Worm (Caenorhabditis elegans) whole organism, late embryonic: ENCODE results near the gene Y26G10.4.

Experiments used
- C08G9.2 ChIP-seq: sonication (generic microtip); optimal IDR thresholded peaks from 2 replicates; lab custom pipeline; 2016; ENCODE audit warnings: mild to moderate bottlenecking, missing genetic modification characterization, moderate library complexity, missing compliant biosample characterization
- F13H6.1 ChIP-seq: sonication (generic microtip); optimal IDR thresholded peaks from 2 replicates; lab custom pipeline; 2016; ENCODE audit warnings: missing genetic modification characterization, missing compliant biosample characterization
- K09A11.1 ChIP-seq: sonication (generic microtip); optimal IDR thresholded peaks from 2 replicates; lab custom pipeline; 2017; ENCODE audit warnings: antibody characterized with exemption, mild to moderate bottlenecking, missing genetic modification characterization, missing compliant biosample characterization; ENCODE audit not compliant: insufficient read depth
- Y22D7AL.16 ChIP-seq: sonication (generic microtip); optimal IDR thresholded peaks from 2 replicates; lab custom pipeline; 2016; ENCODE audit warnings: missing genetic modification characterization, missing compliant biosample characterization
- ceh-19 ChIP-seq: fragments of 200-800 bp; sonication (Bioruptor generic); optimal IDR thresholded peaks from 2 replicates; lab custom pipeline; 2018; ENCODE audit warnings: mild to moderate bottlenecking, missing genetic modification characterization, missing compliant biosample characterization
- ceh-2 ChIP-seq: sonication (generic microtip); optimal IDR thresholded peaks from 2 replicates; lab custom pipeline; 2016; ENCODE audit warnings: missing genotype, missing genetic modification characterization, missing compliant biosample characterization
- ceh-24 ChIP-seq: sonication (generic microtip); optimal IDR thresholded peaks from 2 replicates; lab custom pipeline; 2016; ENCODE audit warnings: mild to moderate bottlenecking, missing genetic modification characterization, missing compliant biosample characterization
- ceh-30 ChIP-seq: fragments of 150-350 bp; optimal IDR thresholded peaks from 2 replicates; lab custom pipeline; 2014; ENCODE audit warnings: missing biosample characterization, missing genetic modification characterization
- ceh-34 ChIP-seq: sonication (generic microtip); optimal IDR thresholded peaks from 2 replicates; lab custom pipeline; 2016; ENCODE audit warnings: mild to moderate bottlenecking, missing genetic modification characterization, missing compliant biosample characterization
- ceh-45 ChIP-seq: fragments of 200-800 bp; sonication (Bioruptor generic); IDR thresholded peaks from 2 replicates; pipeline ENCODE4 v1.3.6; 2022; ENCODE audit warnings: missing genetic modification reagents, missing genetic modification characterization, missing compliant biosample characterization
- ceh-9 ChIP-seq: sonication (generic microtip); optimal IDR thresholded peaks from 2 replicates; lab custom pipeline; 2016; ENCODE audit warnings: mild to moderate bottlenecking, missing genetic modification characterization, inconsistent platforms, missing compliant biosample characterization
- dmd-4 ChIP-seq: sonication (generic microtip); optimal IDR thresholded peaks from 2 replicates; lab custom pipeline; 2016; ENCODE audit warnings: borderline replicate concordance, missing genetic modification characterization, missing compliant biosample characterization
- elt-2 ChIP-seq: sonication (generic microtip); optimal IDR thresholded peaks from 2 replicates; lab custom pipeline; 2016; ENCODE audit warnings: missing genetic modification reagents, missing genetic modification characterization, missing compliant biosample characterization
- ets-4 ChIP-seq: sonication (generic microtip); optimal IDR thresholded peaks from 2 replicates; lab custom pipeline; 2016; ENCODE audit warnings: missing genetic modification characterization, missing compliant biosample characterization
- eyg-1 ChIP-seq: sonication (generic microtip); optimal IDR thresholded peaks from 2 replicates; lab custom pipeline; 2016; ENCODE audit warnings: missing genotype, missing genetic modification characterization, missing compliant biosample characterization
- fkh-10 ChIP-seq: fragments of 150-350 bp; optimal IDR thresholded peaks from 2 replicates; lab custom pipeline; 2014; ENCODE audit warnings: missing biosample characterization, missing genetic modification reagents, missing genetic modification characterization
- gmeb-2 ChIP-seq: sonication (generic microtip); optimal IDR thresholded peaks from 2 replicates; lab custom pipeline; 2016; ENCODE audit warnings: missing genetic modification characterization, inconsistent platforms, missing compliant biosample characterization
- hlh-15 ChIP-seq: sonication (generic microtip); optimal IDR thresholded peaks from 2 replicates; lab custom pipeline; 2016; ENCODE audit warnings: missing genetic modification characterization, missing compliant biosample characterization
- hlh-30 ChIP-seq: sonication (generic microtip); optimal IDR thresholded peaks from 2 replicates; lab custom pipeline; 2017; ENCODE audit warnings: antibody characterized with exemption, missing genetic modification characterization, missing compliant biosample characterization; ENCODE audit not compliant: insufficient read depth
- hlh-6 ChIP-seq: sonication (generic microtip); optimal IDR thresholded peaks from 2 replicates; lab custom pipeline; 2016; ENCODE audit warnings: missing genotype, missing genetic modification characterization, missing compliant biosample characterization
- mec-3 ChIP-seq: sonication (generic microtip); optimal IDR thresholded peaks from 2 replicates; lab custom pipeline; 2016; ENCODE audit warnings: borderline replicate concordance, missing genetic modification characterization, missing compliant biosample characterization
- odd-2 ChIP-seq: sonication (generic microtip); optimal IDR thresholded peaks from 2 replicates; lab custom pipeline; 2017; ENCODE audit warnings: antibody characterized with exemption, mild to moderate bottlenecking, missing genetic modification characterization, missing compliant biosample characterization
- pag-3 ChIP-seq: sonication (generic microtip); optimal IDR thresholded peaks from 2 replicates; lab custom pipeline; 2016; ENCODE audit warnings: missing compliant biosample characterization, missing genetic modification characterization, borderline replicate concordance
- pat-9 ChIP-seq: fragments of 200-800 bp; sonication (Bioruptor generic); optimal IDR thresholded peaks from 2 replicates; lab custom pipeline; 2018; ENCODE audit warnings: mild to moderate bottlenecking, missing genetic modification characterization, moderate library complexity, missing compliant biosample characterization
- pax-1 ChIP-seq: fragments of 150-350 bp; optimal IDR thresholded peaks from 2 replicates; lab custom pipeline; 2014; ENCODE audit warnings: missing biosample characterization, missing genetic modification characterization
- pqm-1 ChIP-seq: sonication (generic microtip); optimal IDR thresholded peaks from 2 replicates; lab custom pipeline; 2016; ENCODE audit warnings: missing genetic modification characterization, missing compliant biosample characterization
- ref-2 ChIP-seq: sonication (generic microtip); optimal IDR thresholded peaks from 2 replicates; lab custom pipeline; 2016; ENCODE audit warnings: missing genetic modification characterization, missing compliant biosample characterization
- rnt-1 ChIP-seq: sonication (generic microtip); optimal IDR thresholded peaks from 2 replicates; lab custom pipeline; 2016; ENCODE audit warnings: missing genetic modification characterization, missing compliant biosample characterization
- sdc-2 ChIP-seq: sonication (generic microtip); optimal IDR thresholded peaks from 2 replicates; lab custom pipeline; 2016; ENCODE audit warnings: missing genotype, missing genetic modification characterization, missing compliant biosample characterization
- sox-2 ChIP-seq: fragments of 200-800 bp; sonication (Bioruptor generic); IDR thresholded peaks from 2 replicates; pipeline ENCODE4 v1.3.6; 2022; ENCODE audit warnings: missing genetic modification reagents, missing genetic modification characterization, missing compliant biosample characterization
- syd-9 ChIP-seq: sonication (generic microtip); optimal IDR thresholded peaks from 2 replicates; lab custom pipeline; 2016; ENCODE audit warnings: mild to moderate bottlenecking, missing genetic modification characterization, moderate library complexity, missing compliant biosample characterization
- tbx-2 ChIP-seq: sonication (generic microtip); optimal IDR thresholded peaks from 2 replicates; lab custom pipeline; 2016; ENCODE audit warnings: missing genetic modification characterization, missing compliant biosample characterization
- tbx-7 ChIP-seq: sonication (generic microtip); optimal IDR thresholded peaks from 2 replicates; lab custom pipeline; 2016; ENCODE audit warnings: missing genotype, missing genetic modification characterization, missing compliant biosample characterization
- ttx-3 ChIP-seq: sonication (generic microtip); optimal IDR thresholded peaks from 2 replicates; lab custom pipeline; 2016; ENCODE audit warnings: missing genetic modification reagents, missing genetic modification characterization, missing compliant biosample characterization
- unc-55 ChIP-seq: sonication (generic microtip); optimal IDR thresholded peaks from 2 replicates; lab custom pipeline; 2017; ENCODE audit warnings: missing biosample characterization, missing genetic modification reagents, missing genetic modification characterization
- unc-86 ChIP-seq: sonication (generic microtip); optimal IDR thresholded peaks from 2 replicates; lab custom pipeline; 2016; ENCODE audit warnings: missing genetic modification characterization, missing compliant biosample characterization
- ztf-16 ChIP-seq: sonication (generic microtip); optimal IDR thresholded peaks from 2 replicates; lab custom pipeline; 2017; ENCODE audit warnings: missing genetic modification characterization, missing compliant biosample characterization

The Y26G10.4 gene

ce11 chrV:17694260-17694659, 4.7 kb downstream of the Y26G10.4 start:
- TF ChIP-seq elt-2 (tag; lab: Kevin White, UChicago) (peak; percentile 87), eyg-1 (tag; lab: Kevin White, UChicago) (no peak)
- TF ChIP-seq, all 69 proteins: peak for 1

- no peak for TF ChIP-seq ceh-34 (tag; lab: Kevin White, UChicago)
- no peak for TF ChIP-seq ceh-2 (tag; lab: Kevin White, UChicago)
- TF ChIP-seq ceh-24 (tag; lab: Kevin White, UChicago) = no peak
- no peak for TF ChIP-seq unc-86 (tag; lab: Kevin White, UChicago)
- TF ChIP-seq ceh-19 = no peak
- TF ChIP-seq C08G9.2 = no peak
- no peak for TF ChIP-seq hlh-15 (tag; lab: Kevin White, UChicago)
- TF ChIP-seq sox-2 (GFP tag; lab: Robert Waterston, UW) = no peak
- no peak for TF ChIP-seq gmeb-2
- no peak for TF ChIP-seq ztf-16 (tag; lab: Kevin White, UChicago)
- no peak for TF ChIP-seq ceh-9
- TF ChIP-seq ceh-45 = no peak
- TF ChIP-seq sdc-2 (tag; lab: Kevin White, UChicago) = no peak
- no peak for TF ChIP-seq rnt-1 (tag; lab: Kevin White, UChicago)
These were observed 8.1 kb downstream of the Y26G10.4 start, which contains the start of gene F59A1.13 for ce11 chrV:17690922-17691321. F59A1.13 (minus strand) TSS chrV:17691022.

- TF ChIP-seq hlh-6 (no peak), pax-1 (tag; lab: Kevin White, UChicago) (no peak), tbx-2 (tag; lab: Kevin White, UChicago) (no peak), pqm-1 (no peak), hlh-30 (tag; lab: Kevin White, UChicago) (no peak), sox-2 (GFP tag; lab: Robert Waterston, UW) (no peak), ceh-9 (no peak), gmeb-2 (no peak), pat-9 (tag; lab: Kevin White, UChicago) (no peak), ceh-30 (tag; lab: Kevin White, UChicago) (no peak), dmd-4 (tag; lab: Kevin White, UChicago) (no peak), ttx-3 (tag; lab: Kevin White, UChicago) (no peak), F13H6.1 (tag; lab: Kevin White, UChicago) (no peak), syd-9 (tag; lab: Kevin White, UChicago) (no peak), pag-3 (tag; lab: Kevin White, UChicago) (no peak), ceh-45 (no peak), ref-2 (no peak), eyg-1 (tag; lab: Kevin White, UChicago) (no peak), ets-4 (tag; lab: Kevin White, UChicago) (no peak), mec-3 (tag; lab: Kevin White, UChicago) (no peak)
These were observed 12.1 kb downstream of the Y26G10.4 start, which contains the start of gene F59A1.18 for ce11 chrV:17686852-17687251. F59A1.18 (minus strand) TSS chrV:17686952.

- TF ChIP-seq unc-86 (tag; lab: Kevin White, UChicago) (no peak), unc-55 (GFP tag; lab: Kevin White, UChicago) (no peak), sox-2 (GFP tag; lab: Robert Waterston, UW) (no peak), tbx-7 (tag; lab: Kevin White, UChicago) (no peak), fkh-10 (GFP tag; lab: Kevin White, UChicago) (no peak), ceh-19 (no peak), Y22D7AL.16 (tag; lab: Kevin White, UChicago) (no peak), K09A11.1 (tag; lab: Kevin White, UChicago) (no peak), odd-2 (no peak), sdc-2 (tag; lab: Kevin White, UChicago) (no peak), gmeb-2 (no peak)
These were observed 14.1 kb downstream of the Y26G10.4 start, which contains the start of the genes F59A1.16 and F59A1.6 for ce11 chrV:17684857-17685256. F59A1.16 (minus strand) TSS chrV:17684957. F59A1.6 (plus strand) TSS chrV:17685141.
